Fruit fly (Drosophila melanogaster) S2 (cell line): Measurements from ENCODE around the gene miple1.

ENCODE experiments used
- CG8478 ChIP-seq: fragments of >200 bp; optimal IDR thresholded peaks from 2 replicates; lab custom pipeline; 2018
- CTCF ChIP-seq, 2 experiments: fragments of >200 bp; optimal IDR thresholded peaks; 2 replicates each; lab custom pipeline; 2018

DNA sequence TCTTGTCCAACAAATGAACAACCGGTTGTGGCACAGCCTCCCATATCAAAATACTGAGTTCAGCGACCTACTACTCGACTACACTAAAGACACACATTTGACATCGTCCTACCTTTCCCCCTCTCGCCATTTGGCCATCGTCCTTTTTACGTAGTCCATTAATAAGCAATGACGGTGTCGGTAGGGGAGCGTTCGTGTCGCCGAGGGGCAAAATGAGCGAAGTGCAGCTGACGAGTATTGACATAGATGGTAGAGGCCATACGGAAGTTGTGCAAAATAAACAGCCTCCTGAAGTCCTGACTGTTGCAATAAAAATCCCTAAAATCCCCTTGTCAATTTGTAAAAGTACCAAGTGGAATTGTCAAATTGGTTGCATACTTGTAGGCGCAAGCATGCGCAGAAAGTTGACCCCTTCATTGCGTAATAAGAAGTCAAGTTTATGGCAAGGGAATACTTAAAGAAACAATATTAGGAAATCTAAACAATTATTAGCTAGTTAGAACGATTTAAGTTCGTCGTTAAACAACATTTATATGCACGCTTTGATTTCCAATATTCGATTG, 24.6 kb downstream of the miple1 start:
- TF ChIP-seq CG8478 (lab: Kevin White, UChicago) (no peak), CTCF (optimal IDR thresholded peaks at IDR 0.05; lab: Kevin White, UChicago) (no peak)
